Fruit fly (Drosophila melanogaster) whole organism, wandering third instar larva: ENCODE results near the gene CG31515.

Source experiments
- Dfd ChIP-seq: fragments of >200 bp; optimal IDR thresholded peaks from 2 replicates; lab custom pipeline; 2017; ENCODE audit warnings: missing biosample characterization, missing genetic modification characterization
- GATAd ChIP-seq: sonication (Bioruptor generic); optimal IDR thresholded peaks from 2 replicates; lab custom pipeline; 2016; ENCODE audit warnings: missing biosample characterization, missing genetic modification characterization
- Hr78 ChIP-seq: fragments of >200 bp; optimal IDR thresholded peaks from 2 replicates; lab custom pipeline; 2017; ENCODE audit warnings: missing biosample characterization, missing genetic modification characterization
- Jra ChIP-seq: sonication (Bioruptor generic); optimal IDR thresholded peaks from 2 replicates; lab custom pipeline; 2016; ENCODE audit warnings: missing biosample characterization, missing genetic modification characterization
- N ChIP-seq: fragments of >200 bp; optimal IDR thresholded peaks from 2 replicates; lab custom pipeline; 2018; ENCODE audit warnings: missing biosample characterization, missing external identifiers, missing genetic modification characterization
- OdsH ChIP-seq: fragments of 200-800 bp; sonication (Bioruptor generic); optimal IDR thresholded peaks from 2 replicates; lab custom pipeline; 2016; ENCODE audit warnings: missing biosample characterization, mild to moderate bottlenecking, missing genetic modification characterization
- dmrt93B ChIP-seq: fragments of 200-800 bp; sonication (Bioruptor generic); optimal IDR thresholded peaks from 2 replicates; lab custom pipeline; 2018; ENCODE audit warnings: missing biosample characterization, mild to moderate bottlenecking, missing genetic modification characterization
- fru ChIP-seq: fragments of 200-800 bp; sonication (Bioruptor generic); optimal IDR thresholded peaks from 3 replicates; lab custom pipeline; 2016; ENCODE audit warnings: missing biosample characterization, mild to moderate bottlenecking, missing genetic modification characterization
- jim ChIP-seq: fragments of 175-275, 200-325 bp; sonication (Bioruptor generic); optimal IDR thresholded peaks from 2 replicates; lab custom pipeline; 2016; ENCODE audit warnings: missing biosample characterization, mild to moderate bottlenecking, missing genetic modification characterization
- pan ChIP-seq: fragments of >200 bp; optimal IDR thresholded peaks from 2 replicates; lab custom pipeline; 2017
- psq ChIP-seq: fragments of 200-800 bp; sonication (Bioruptor generic); optimal IDR thresholded peaks from 3 replicates; lab custom pipeline; 2017; ENCODE audit warnings: missing biosample characterization, mild to moderate bottlenecking, missing genetic modification characterization, moderate library complexity
- usp ChIP-seq: fragments of >200 bp; optimal IDR thresholded peaks from 2 replicates; lab custom pipeline; 2017; ENCODE audit warnings: missing biosample characterization, missing genetic modification characterization

dm6 chr3R:23425107-23425506, 36.4 kb upstream of the CG31515 start:
- TF ChIP-seq pan (lab: Kevin White, UChicago) (no peak), usp (GFP tag; lab: Kevin White, UChicago) (no peak), OdsH (no peak), Jra (GFP tag; lab: Kevin White, UChicago) (no peak), psq (GFP tag; lab: Kevin White, UChicago) (no peak), Dfd (GFP tag; lab: Kevin White, UChicago) (no peak), fru (GFP tag; lab: Kevin White, UChicago) (peak; percentile 53), jim (GFP tag; lab: Kevin White, UChicago) (no peak), GATAd (GFP tag; lab: Kevin White, UChicago) (no peak), dmrt93B (no peak), Hr78 (GFP tag; lab: Kevin White, UChicago) (no peak), N (no peak)
